Fruit fly (Drosophila melanogaster) whole organism, embryonic: ENCODE measurements around the gene Snx1.

Source experiments
- CG10274 ChIP-seq: fragments of 200-800 bp; sonication (Bioruptor generic); optimal IDR thresholded peaks from 3 replicates; lab custom pipeline; 2017; ENCODE audit warnings: missing biosample characterization, mild to moderate bottlenecking, missing genetic modification characterization
- CG10543 ChIP-seq: fragments of 200-800 bp; sonication (Bioruptor generic); optimal IDR thresholded peaks from 3 replicates; lab custom pipeline; 2017; ENCODE audit warnings: missing biosample characterization, mild to moderate bottlenecking, missing genetic modification characterization, moderate library complexity
- CG10565 ChIP-seq: fragments of 200-800 bp; sonication (Bioruptor generic); optimal IDR thresholded peaks from 3 replicates; lab custom pipeline; 2016; ENCODE audit warnings: missing biosample characterization, mild to moderate bottlenecking, missing genetic modification characterization
- CG12236 ChIP-seq: fragments of 200-800 bp; sonication (Bioruptor generic); optimal IDR thresholded peaks from 2 replicates; lab custom pipeline; 2016; ENCODE audit warnings: missing biosample characterization, missing genetic modification characterization
- CG12769 ChIP-seq: fragments of 200-800 bp; sonication (Bioruptor generic); optimal IDR thresholded peaks from 2 replicates; lab custom pipeline; 2019; ENCODE audit warnings: missing biosample characterization, mild to moderate bottlenecking, missing genetic modification characterization, moderate library complexity
- CG15269 ChIP-seq: fragments of 200-800 bp; sonication (Bioruptor generic); optimal IDR thresholded peaks from 2 replicates; lab custom pipeline; 2018; ENCODE audit warnings: missing biosample characterization, mild to moderate bottlenecking, missing genetic modification characterization, moderate library complexity
- CG16863 ChIP-seq: fragments of 200-800 bp; sonication (Bioruptor generic); optimal IDR thresholded peaks from 3 replicates; lab custom pipeline; 2016; ENCODE audit warnings: missing biosample characterization, missing genetic modification characterization
- CG33557 ChIP-seq: fragments of 200-800 bp; sonication (Bioruptor generic); optimal IDR thresholded peaks from 2 replicates; lab custom pipeline; 2019; ENCODE audit warnings: missing biosample characterization, mild to moderate bottlenecking, missing genetic modification characterization, moderate library complexity
- CG3838 ChIP-seq: fragments of 200-800 bp; sonication (Bioruptor generic); optimal IDR thresholded peaks from 3 replicates; lab custom pipeline; 2016; ENCODE audit warnings: missing biosample characterization, missing genetic modification characterization
- CG3847 ChIP-seq: fragments of 200-800 bp; sonication (Bioruptor generic); IDR thresholded peaks from 2 replicates; pipeline ENCODE4 v1.3.6; 2022; ENCODE audit warnings: missing biosample characterization, missing genetic modification characterization
- CG4328 ChIP-seq: fragments of 200-800 bp; sonication (Bioruptor generic); optimal IDR thresholded peaks from 3 replicates; lab custom pipeline; 2017; ENCODE audit warnings: missing biosample characterization, missing genetic modification reagents, missing genetic modification characterization
- CG4424 ChIP-seq: fragments of 200-800 bp; sonication (Bioruptor generic); optimal IDR thresholded peaks from 3 replicates; lab custom pipeline; 2016; ENCODE audit warnings: missing biosample characterization, missing genetic modification characterization
- CG6254 ChIP-seq: fragments of 200-800 bp; sonication (Bioruptor generic); optimal IDR thresholded peaks from 3 replicates; lab custom pipeline; 2017; ENCODE audit warnings: mild to moderate bottlenecking, missing biosample characterization, missing genetic modification reagents, missing genetic modification characterization
- CG6791 ChIP-seq: fragments of 200-800 bp; sonication (Bioruptor generic); IDR thresholded peaks from 3 replicates; pipeline ENCODE4 v1.3.6; 2022; ENCODE audit warnings: missing biosample characterization, missing genetic modification characterization; ENCODE audit not compliant: partially characterized antibody
- CG7839 ChIP-seq: fragments of 200-800 bp; sonication (Bioruptor generic); optimal IDR thresholded peaks from 3 replicates; lab custom pipeline; 2018; ENCODE audit warnings: missing biosample characterization, mild to moderate bottlenecking, missing genetic modification characterization, moderate library complexity
- CG8359 ChIP-seq: fragments of 200-800 bp; sonication (Bioruptor generic); optimal IDR thresholded peaks from 2 replicates; lab custom pipeline; 2017; ENCODE audit warnings: missing biosample characterization, mild to moderate bottlenecking, missing genetic modification characterization, borderline replicate concordance
- D ChIP-seq, 2 experiments: fragments of 200-800 bp in 1 of 2; fragments of >200 bp in 1 of 2; sonication (Bioruptor generic) in 1 of 2; optimal IDR thresholded peaks; 2 replicates in 1 of 2; 3 replicates in 1 of 2; lab custom pipeline; 2017; ENCODE audit warnings: mild to moderate bottlenecking in 1 of 2, missing biosample characterization in 1 of 2, missing genetic modification characterization in 1 of 2, missing genetic modification reagents in 1 of 2
- D19B ChIP-seq: fragments of 200-800 bp; sonication (Bioruptor generic); optimal IDR thresholded peaks from 2 replicates; lab custom pipeline; 2017; ENCODE audit warnings: missing biosample characterization, mild to moderate bottlenecking, missing genetic modification characterization
- Dp ChIP-seq: fragments of 200-800 bp; sonication (Bioruptor generic); optimal IDR thresholded peaks from 2 replicates; lab custom pipeline; 2018; ENCODE audit warnings: missing biosample characterization, mild to moderate bottlenecking, missing genetic modification characterization, moderate library complexity
- Gug ChIP-seq: fragments of 200-800 bp; sonication (Bioruptor generic); IDR thresholded peaks from 4 replicates; pipeline ENCODE4 v1.3.6; 2022; ENCODE audit warnings: missing biosample characterization, missing genetic modification characterization
- Hr39 ChIP-seq: fragments of >200 bp; optimal IDR thresholded peaks from 2 replicates; lab custom pipeline; 2017
- Jarid2 ChIP-seq: fragments of 200-800 bp; sonication (Bioruptor generic); optimal IDR thresholded peaks from 3 replicates; lab custom pipeline; 2017; ENCODE audit warnings: mild to moderate bottlenecking, missing biosample characterization, missing genetic modification reagents, missing genetic modification characterization
- Mrtf ChIP-seq: fragments of 200-800 bp; sonication (Bioruptor generic); IDR thresholded peaks from 3 replicates; pipeline ENCODE4 v1.3.6; 2022; ENCODE audit warnings: missing biosample characterization, missing genetic modification characterization
- Scr ChIP-seq: fragments of 200-800 bp; sonication (Bioruptor generic); IDR thresholded peaks from 2 replicates; pipeline ENCODE4 v1.3.6; 2022; ENCODE audit warnings: missing biosample characterization, missing genetic modification characterization; ENCODE audit not compliant: partially characterized antibody
- ap ChIP-seq: fragments of 200-800 bp; sonication (Bioruptor generic); IDR thresholded peaks from 2 replicates; pipeline ENCODE4 v1.3.6; 2022; ENCODE audit warnings: missing biosample characterization, missing genetic modification characterization
- az2 ChIP-seq: fragments of 200-800 bp; sonication (Bioruptor generic); optimal IDR thresholded peaks from 3 replicates; lab custom pipeline; 2016; ENCODE audit warnings: missing biosample characterization, missing genetic modification characterization
- bbx ChIP-seq: fragments of 200-800 bp; sonication (Bioruptor generic); IDR thresholded peaks from 2 replicates; pipeline ENCODE4 v1.3.6; 2022; ENCODE audit warnings: missing biosample characterization, missing genetic modification characterization; ENCODE audit not compliant: partially characterized antibody
- caup ChIP-seq: fragments of 200-800 bp; sonication (Bioruptor generic); optimal IDR thresholded peaks from 3 replicates; lab custom pipeline; 2017; ENCODE audit warnings: missing biosample characterization, mild to moderate bottlenecking, missing genetic modification characterization, moderate library complexity; ENCODE audit not compliant: severe bottlenecking
- cg ChIP-seq: fragments of 200-800 bp; sonication (Bioruptor generic); optimal IDR thresholded peaks from 3 replicates; lab custom pipeline; 2019; ENCODE audit warnings: missing biosample characterization, mild to moderate bottlenecking, missing genetic modification characterization, moderate library complexity
- chif ChIP-seq, 2 experiments: fragments of 200-800 bp; sonication (Bioruptor generic); optimal IDR thresholded peaks; 3 replicates each; lab custom pipeline; 2016; ENCODE audit warnings: missing biosample characterization in 2 of 2, missing genetic modification characterization in 2 of 2
- dpn ChIP-seq, 2 experiments: fragments of 200-800 bp; sonication (Bioruptor generic); optimal IDR thresholded peaks; 3 replicates each; lab custom pipeline; 2016; ENCODE audit warnings: missing biosample characterization in 2 of 2, missing genetic modification characterization in 2 of 2
- ems ChIP-seq: fragments of 200-800 bp; sonication (Bioruptor generic); optimal IDR thresholded peaks from 3 replicates; lab custom pipeline; 2016; ENCODE audit warnings: missing biosample characterization, missing genetic modification characterization
- fd3F ChIP-seq: fragments of 200-800 bp; sonication (Bioruptor generic); optimal IDR thresholded peaks from 2 replicates; lab custom pipeline; 2018; ENCODE audit warnings: missing biosample characterization, mild to moderate bottlenecking, missing genetic modification characterization, moderate library complexity
- ham ChIP-seq: fragments of 200-800 bp; sonication (Bioruptor generic); IDR thresholded peaks from 2 replicates; pipeline ENCODE4 v1.3.6; 2022; ENCODE audit warnings: missing biosample characterization, missing genetic modification characterization
- her ChIP-seq: fragments of 200-800 bp; sonication (Bioruptor generic); optimal IDR thresholded peaks from 2 replicates; lab custom pipeline; 2016; ENCODE audit warnings: missing biosample characterization, missing genetic modification characterization
- hkb ChIP-seq, 2 experiments: fragments of 200-800 bp in 1 of 2; fragments of >200 bp in 1 of 2; sonication (Bioruptor generic) in 1 of 2; IDR thresholded peaks in 1 of 2; optimal IDR thresholded peaks in 1 of 2; 2 replicates each; pipeline versions ENCODE4 v1.3.6 to Lab custom; 2017 to 2022; ENCODE audit warnings: missing biosample characterization in 1 of 2, missing genetic modification characterization in 1 of 2
- ken ChIP-seq: fragments of 200-800 bp; sonication (Bioruptor generic); IDR thresholded peaks from 3 replicates; pipeline ENCODE4 v1.3.6; 2022; ENCODE audit warnings: missing biosample characterization, missing genetic modification characterization
- mld ChIP-seq: fragments of 200-800 bp; sonication (Bioruptor generic); IDR thresholded peaks from 3 replicates; pipeline ENCODE4 v1.3.6; 2022; ENCODE audit warnings: missing biosample characterization, missing genetic modification characterization; ENCODE audit not compliant: partially characterized antibody
- pnt ChIP-seq: fragments of 200-800 bp; sonication (Bioruptor generic); optimal IDR thresholded peaks from 3 replicates; lab custom pipeline; 2016; ENCODE audit warnings: missing biosample characterization, missing genetic modification characterization
- run ChIP-seq: fragments of 200-800 bp; sonication (Bioruptor generic); optimal IDR thresholded peaks from 3 replicates; lab custom pipeline; 2018; ENCODE audit warnings: missing biosample characterization, mild to moderate bottlenecking, missing genetic modification characterization
- sens-2 ChIP-seq: fragments of 200-800 bp; sonication (Bioruptor generic); IDR thresholded peaks from 2 replicates; pipeline ENCODE4 v1.3.6; 2022; ENCODE audit warnings: missing biosample characterization, missing genetic modification characterization
- slou ChIP-seq: fragments of 200-800 bp; sonication (Bioruptor generic); optimal IDR thresholded peaks from 3 replicates; lab custom pipeline; 2016; ENCODE audit warnings: missing biosample characterization, missing genetic modification characterization
- sug ChIP-seq: fragments of 200-800 bp; optimal IDR thresholded peaks from 2 replicates; lab custom pipeline; 2019; ENCODE audit warnings: missing biosample characterization, mild to moderate bottlenecking, missing genetic modification characterization, moderate library complexity
- trem ChIP-seq: fragments of 200-800 bp; optimal IDR thresholded peaks from 3 replicates; lab custom pipeline; 2019; ENCODE audit warnings: missing biosample characterization, mild to moderate bottlenecking, missing genetic modification characterization, moderate library complexity
- vnd ChIP-seq: fragments of 200-800 bp; sonication (Bioruptor generic); IDR thresholded peaks from 3 replicates; pipeline ENCODE4 v1.3.6; 2022; ENCODE audit warnings: missing biosample characterization, missing genetic modification characterization; ENCODE audit not compliant: partially characterized antibody
- zen ChIP-seq: fragments of 200-800 bp; sonication (Bioruptor generic); optimal IDR thresholded peaks from 3 replicates; lab custom pipeline; 2018; ENCODE audit warnings: missing biosample characterization, mild to moderate bottlenecking, missing genetic modification characterization, moderate library complexity

The Snx1 gene

DNA sequence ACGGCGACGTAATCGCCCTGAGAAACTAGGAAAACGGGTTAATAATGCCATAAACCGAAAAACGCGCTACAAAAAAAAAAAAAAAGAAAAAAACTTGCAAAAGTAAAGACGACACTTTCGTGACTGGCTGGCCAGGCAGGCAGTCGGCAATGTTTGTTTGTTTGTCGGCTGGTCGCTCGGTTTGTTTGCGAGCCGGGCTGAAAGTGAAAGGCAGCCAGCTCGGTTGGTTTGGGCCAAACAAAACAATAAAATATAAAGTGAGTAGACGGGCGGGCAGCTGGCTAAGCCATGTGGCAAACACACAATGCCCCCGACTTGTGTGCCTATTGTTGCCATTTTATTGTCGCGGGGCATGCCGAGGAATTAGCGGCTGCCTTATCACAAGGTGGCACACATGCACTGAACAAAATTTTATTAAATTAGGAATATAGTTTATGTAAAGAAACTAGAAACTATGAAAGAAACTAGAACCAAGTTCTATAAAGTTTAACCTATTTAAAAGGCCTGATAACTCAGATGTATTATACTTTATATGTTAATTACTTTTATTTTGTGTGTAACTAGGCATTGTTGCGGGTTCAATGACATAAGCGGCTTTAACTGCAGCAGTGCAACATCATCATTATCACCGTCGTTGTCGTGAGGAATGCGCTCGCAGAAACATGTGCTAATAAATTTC, 20.9 kb upstream of the Snx1 start (continued):
- TF ChIP-seq sug (tag; lab: Kevin White, UChicago), result no peak

DNA sequence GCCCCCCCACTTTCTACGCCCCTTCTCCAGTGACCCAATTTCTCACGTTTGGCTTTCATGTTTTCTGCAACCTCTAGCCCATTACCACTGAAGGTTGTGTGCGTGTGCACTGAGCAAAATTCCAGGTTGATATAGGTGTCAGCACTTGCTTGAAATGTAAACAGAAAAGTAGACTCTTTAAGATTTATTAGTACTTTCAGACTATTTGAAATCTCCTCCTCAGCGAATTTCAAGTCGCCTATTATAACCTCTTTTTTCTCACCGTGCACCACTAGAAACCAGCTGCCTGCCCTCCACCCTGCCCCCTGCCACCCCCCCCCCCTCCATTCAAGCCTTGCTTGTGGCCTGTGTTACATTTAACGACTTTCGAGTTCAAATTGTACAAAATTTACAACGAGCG, 14.4 kb upstream of the Snx1 start:
- no peak for TF ChIP-seq vnd (GFP tag; lab: Robert Waterston, UW)
- TF ChIP-seq sens-2 (GFP tag; lab: Robert Waterston, UW), result peak; percentile 44; the same call in 1 of the 2 replicates
- TF ChIP-seq CG10543 (GFP tag; lab: Kevin White, UChicago), result no peak
- TF ChIP-seq ham (GFP tag; lab: Robert Waterston, UW), result no peak
- no peak for TF ChIP-seq Scr (GFP tag; lab: Robert Waterston, UW)
- peak; percentile 41 for TF ChIP-seq CG15269
- TF ChIP-seq CG3838, result no peak
- TF ChIP-seq az2 (GFP tag; lab: Kevin White, UChicago), result peak; percentile 37
- no peak for TF ChIP-seq her (GFP tag; lab: Kevin White, UChicago)
- TF ChIP-seq CG4424 (GFP tag; lab: Kevin White, UChicago), result peak; percentile 58
- TF ChIP-seq ap (GFP tag; lab: Robert Waterston, UW), result peak; percentile 35; the same call in 1 of the 2 replicates
- no peak for TF ChIP-seq Hr39 (lab: Kevin White, UChicago)
- TF ChIP-seq hkb (optimal IDR thresholded peaks at IDR 0.05; lab: Kevin White, UChicago), result no peak
- TF ChIP-seq hkb (GFP tag; IDR thresholded peaks at IDR 0.05; lab: Robert Waterston, UW), result peak; percentile 67
- TF ChIP-seq Dp (GFP tag; lab: Kevin White, UChicago), result no peak
- TF ChIP-seq dpn (GFP tag; optimal IDR thresholded peaks at IDR 0.05; lab: Kevin White, UChicago), result peak; percentile 6 to 18
- TF ChIP-seq cg (GFP tag; lab: Kevin White, UChicago), result no peak
- no peak for TF ChIP-seq fd3F (GFP tag; lab: Kevin White, UChicago)
- TF ChIP-seq mld (GFP tag; lab: Robert Waterston, UW), result no peak
- peak; percentile 12 to 39 for TF ChIP-seq chif (GFP tag; optimal IDR thresholded peaks at IDR 0.05; lab: Kevin White, UChicago)
- TF ChIP-seq Mrtf (GFP tag; lab: Robert Waterston, UW), result peak; percentile 42; the same call in 1 of the 3 replicates
- no peak for TF ChIP-seq slou (GFP tag; lab: Kevin White, UChicago)
- TF ChIP-seq pnt (GFP tag; lab: Kevin White, UChicago), result peak; percentile 13
- TF ChIP-seq CG3847 (GFP tag; lab: Robert Waterston, UW), result no peak; the same call in 1 of the 2 replicates
- no peak for TF ChIP-seq CG33557 (GFP tag; lab: Kevin White, UChicago)
- peak; percentile 19 for TF ChIP-seq CG12769
- no peak for TF ChIP-seq CG10274 (GFP tag; lab: Kevin White, UChicago)
- TF ChIP-seq CG6791 (GFP tag; lab: Robert Waterston, UW), result no peak
- TF ChIP-seq CG6254 (GFP tag; lab: Kevin White, UChicago), result peak; percentile 39
- no peak for TF ChIP-seq run (tag; lab: Kevin White, UChicago)
- TF ChIP-seq D (optimal IDR thresholded peaks at IDR 0.05; lab: Kevin White, UChicago), result no peak
- peak; percentile 45 for TF ChIP-seq D (GFP tag; optimal IDR thresholded peaks at IDR 0.05; lab: Kevin White, UChicago)
- TF ChIP-seq bbx (GFP tag; lab: Robert Waterston, UW), result no peak
- TF ChIP-seq CG7839 (tag; lab: Kevin White, UChicago), result peak; percentile 61
- TF ChIP-seq trem, result peak; percentile 7
- TF ChIP-seq ems (GFP tag; lab: Kevin White, UChicago), result no peak
- TF ChIP-seq CG12236, result no peak
- TF ChIP-seq Gug (GFP tag; lab: Robert Waterston, UW), result peak; percentile 35; the same call in 2 of the 4 replicates
- no peak for TF ChIP-seq zen
- no peak for TF ChIP-seq CG10565 (GFP tag; lab: Kevin White, UChicago)
- no peak for TF ChIP-seq CG4328 (GFP tag; lab: Kevin White, UChicago)
- TF ChIP-seq CG16863 (GFP tag; lab: Kevin White, UChicago), result no peak
- TF ChIP-seq Jarid2 (GFP tag; lab: Kevin White, UChicago), result peak; percentile 3
- no peak for TF ChIP-seq D19B (GFP tag; lab: Kevin White, UChicago)
- peak; percentile 51; the same call in 1 of the 3 replicates for TF ChIP-seq ken
- TF ChIP-seq CG8359 (GFP tag; lab: Kevin White, UChicago), result no peak
- TF ChIP-seq caup, result no peak
